Worm (Caenorhabditis elegans): ENCODE data around the gene clec-149.

clec-149 gene

DNA sequence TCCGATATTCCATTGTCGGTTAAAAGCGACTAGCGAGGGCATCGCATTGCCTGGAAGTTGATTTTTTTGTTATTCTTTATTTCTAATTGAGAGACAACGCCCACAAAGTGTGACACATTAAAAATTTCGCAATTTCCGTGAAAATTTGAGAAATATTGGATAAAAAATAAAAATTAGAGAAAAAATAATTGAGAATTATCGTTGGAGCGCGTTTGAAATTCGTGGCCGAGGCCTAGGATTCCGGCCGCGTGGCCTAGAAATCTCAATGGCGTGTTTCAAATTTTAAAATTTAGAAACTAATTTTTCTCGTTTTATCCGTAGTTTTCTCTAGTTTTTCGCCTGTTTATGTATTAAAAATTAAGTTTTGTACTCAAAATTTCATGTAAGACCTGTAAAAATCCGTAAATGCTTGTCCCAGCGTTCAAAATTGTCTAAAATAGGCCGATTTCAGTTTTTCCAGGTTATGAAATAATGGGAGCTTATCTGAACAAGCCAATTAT, 39.7 kb upstream of the clec-149 start, which contains the start of the genes dagl-2 and ppm-1.G (continued):
- TF ChIP-seq mes-2 (tag; optimal IDR thresholded peaks at IDR 0.05; ENCODE audit: poor library complexity, severe bottlenecking) (peak; percentile 97), nhr-28 (tag; optimal IDR thresholded peaks at IDR 0.05) (peak; percentile 10), aha-1 (tag) (peak; percentile 70), snpc-1.2 (GFP tag; IDR thresholded peaks at IDR 0.05) (no peak), lin-38 (GFP tag; IDR thresholded peaks at IDR 0.05) (peak; percentile 94), rbr-2 (tag; optimal IDR thresholded peaks at IDR 0.05) (peak; percentile 53), pqm-1 (tag; optimal IDR thresholded peaks at IDR 0.05) (peak; percentile 9), nhr-6 (tag; optimal IDR thresholded peaks at IDR 0.05) (peak; percentile 72), fkh-10 (GFP tag; optimal IDR thresholded peaks at IDR 0.05) (peak; percentile 52), dmd-6 (GFP tag; IDR thresholded peaks at IDR 0.05) (peak; percentile 48; the same call in 1 of the 2 replicates), Y105C5A.15 (GFP tag; IDR thresholded peaks at IDR 0.05) (no peak), ceh-62 (tag; optimal IDR thresholded peaks at IDR 0.05) (no peak), nhr-77 (tag; optimal IDR thresholded peaks at IDR 0.05) (peak; percentile 76), lsy-2 (tag; optimal IDR thresholded peaks at IDR 0.05) (peak; percentile 46 to 88), nhr-111 (GFP tag; optimal IDR thresholded peaks at IDR 0.05) (no peak), lim-7 (GFP tag; IDR thresholded peaks at IDR 0.05) (no peak), dpl-1 (GFP tag; optimal IDR thresholded peaks at IDR 0.05) (peak; percentile 72), aly-2 (tag; optimal IDR thresholded peaks at IDR 0.05) (no peak), set-16 (GFP tag; IDR thresholded peaks at IDR 0.05) (no peak)

ce11 chrIII:789604-790003, 33.4 kb upstream of the clec-149 start:
- TF ChIP-seq fos-1 (tag; optimal IDR thresholded peaks at IDR 0.05) (no peak), aha-1 (tag) (peak; percentile 34)

ce11 chrIII:790591-790990, 32.4 kb upstream of the clec-149 start:
- no peak for TF ChIP-seq dmd-9 (GFP tag; IDR thresholded peaks at IDR 0.05)
- TF ChIP-seq ztf-11 (tag; optimal IDR thresholded peaks at IDR 0.05) = no peak
- TF ChIP-seq ctbp-1 (GFP tag; IDR thresholded peaks at IDR 0.05) = no peak

DNA sequence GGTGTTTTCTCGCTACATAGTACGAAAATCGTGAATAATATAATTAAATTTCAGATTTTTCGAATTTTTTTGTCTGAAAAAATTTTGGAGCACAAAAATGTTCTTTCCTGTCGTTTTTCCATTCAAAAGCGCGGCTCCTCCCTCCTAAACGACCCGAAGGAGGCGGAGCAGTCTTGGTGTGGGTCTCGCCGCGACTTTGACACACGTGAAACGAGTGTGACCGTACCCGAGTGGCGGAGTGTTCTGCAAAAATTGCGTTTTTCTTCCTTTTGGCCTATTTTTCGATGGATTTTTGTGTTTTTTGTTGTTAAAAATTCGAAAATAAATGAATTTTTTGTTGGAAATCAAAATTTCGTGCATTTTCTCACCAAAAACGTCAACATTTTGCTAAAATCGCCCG, 29.4 kb upstream of the clec-149 start, which contains the start of gene snt-2:
TSS of gene snt-2 (minus strand) at position 139 of the 400 bp plus-strand sequence.
- TF ChIP-seq daf-8 (GFP tag; IDR thresholded peaks at IDR 0.05) (no peak), Y48G9A.11 (GFP tag; IDR thresholded peaks at IDR 0.05) (peak; percentile 61; the same call in 1 of the 2 replicates), dmd-9 (GFP tag; IDR thresholded peaks at IDR 0.05) (peak; percentile 46; the same call in 1 of the 2 replicates), fkh-10 (GFP tag; optimal IDR thresholded peaks at IDR 0.05) (peak; percentile 69), mdt-29 (GFP tag; IDR thresholded peaks at IDR 0.05) (0 out of 2 replicates have a peak, but pooled peaks have one; percentile 26), dve-1 (tag; optimal IDR thresholded peaks at IDR 0.05; ENCODE audit: insufficient read depth) (peak; percentile 72), nhr-77 (tag; optimal IDR thresholded peaks at IDR 0.05) (peak; percentile 23), dpl-1 (GFP tag; optimal IDR thresholded peaks at IDR 0.05) (peak; percentile 81), Y5F2A.4 (GFP tag; optimal IDR thresholded peaks at IDR 0.05) (no peak), ceh-62 (tag; optimal IDR thresholded peaks at IDR 0.05) (no peak), rbr-2 (tag; optimal IDR thresholded peaks at IDR 0.05) (peak; percentile 78), hlh-11 (tag; optimal IDR thresholded peaks at IDR 0.05) (peak; percentile 62), hmg-1.1 (GFP tag; IDR thresholded peaks at IDR 0.05) (peak; percentile 72), unc-130 (GFP tag; optimal IDR thresholded peaks at IDR 0.05) (peak; percentile 59), D1046.2 (GFP tag; IDR thresholded peaks at IDR 0.05) (peak; percentile 100), ztf-11 (tag; optimal IDR thresholded peaks at IDR 0.05) (no peak), lin-15B (tag; optimal IDR thresholded peaks at IDR 0.05) (peak; percentile 14), hlh-30 (tag; optimal IDR thresholded peaks at IDR 0.05; ENCODE audit: insufficient read depth) (peak; percentile 87), lsy-2 (tag; optimal IDR thresholded peaks at IDR 0.05) (peak; percentile 94 to 99), zip-2 (tag; optimal IDR thresholded peaks at IDR 0.05) (peak; percentile 7), lin-1 (GFP tag; IDR thresholded peaks at IDR 0.05) (no peak), mxl-3 (GFP tag; optimal IDR thresholded peaks at IDR 0.05) (peak; percentile 51), spr-1 (tag; optimal IDR thresholded peaks at IDR 0.05) (peak; percentile 28), spr-3 (GFP tag; optimal IDR thresholded peaks at IDR 0.05) (no peak), daf-16 (GFP tag; optimal IDR thresholded peaks at IDR 0.05) (no peak), daf-16 (tag; optimal IDR thresholded peaks at IDR 0.05) (peak; percentile 29), egl-43 (GFP tag; IDR thresholded peaks at IDR 0.05) (0 out of 2 replicates have a peak, but pooled peaks have one; percentile 20), aha-1 (tag) (peak; percentile 99), F10B5.3 (tag; optimal IDR thresholded peaks at IDR 0.05) (peak; percentile 15), ceh-20 (GFP tag; IDR thresholded peaks at IDR 0.05) (0 out of 2 replicates have a peak, but pooled peaks have one; percentile 22), mes-2 (tag; optimal IDR thresholded peaks at IDR 0.05; ENCODE audit: poor library complexity, severe bottlenecking) (peak; percentile 85), nhr-102 (tag; optimal IDR thresholded peaks at IDR 0.05) (peak; percentile 31)
